Fruit fly (Drosophila melanogaster) S2 (cell line): ENCODE results near the gene CG17930.

Experiments
- CG8478 ChIP-seq: fragments of >200 bp; optimal IDR thresholded peaks from 2 replicates; lab custom pipeline; 2018
- CTCF ChIP-seq, 2 experiments: fragments of >200 bp; optimal IDR thresholded peaks; 2 replicates each; lab custom pipeline; 2018

The CG17930 gene

DNA sequence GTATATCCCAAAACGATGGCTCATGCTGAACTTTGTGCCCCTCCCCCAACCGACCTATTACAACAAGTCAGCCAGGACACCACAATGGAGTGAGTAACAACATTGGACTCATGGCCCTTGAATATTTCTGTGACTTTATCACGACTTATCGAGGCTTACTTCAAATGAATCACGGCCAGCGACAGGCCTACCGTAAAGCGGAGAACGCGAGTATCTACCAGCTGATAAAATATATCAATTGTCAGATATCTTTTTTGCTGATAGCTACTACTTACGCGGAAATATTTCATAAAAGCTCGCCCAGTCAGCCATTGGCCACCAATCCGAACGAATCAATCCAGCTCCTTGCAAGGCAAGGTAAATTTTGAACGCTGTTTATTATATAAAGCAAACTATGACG, at the start of gene CG17930:
Gene CG17930, plus strand, starts transcription at position 301 of the 400 bp plus-strand sequence.
- TF ChIP-seq CTCF (optimal IDR thresholded peaks at IDR 0.05; lab: Kevin White, UChicago) (no peak), CG8478 (no peak)

DNA sequence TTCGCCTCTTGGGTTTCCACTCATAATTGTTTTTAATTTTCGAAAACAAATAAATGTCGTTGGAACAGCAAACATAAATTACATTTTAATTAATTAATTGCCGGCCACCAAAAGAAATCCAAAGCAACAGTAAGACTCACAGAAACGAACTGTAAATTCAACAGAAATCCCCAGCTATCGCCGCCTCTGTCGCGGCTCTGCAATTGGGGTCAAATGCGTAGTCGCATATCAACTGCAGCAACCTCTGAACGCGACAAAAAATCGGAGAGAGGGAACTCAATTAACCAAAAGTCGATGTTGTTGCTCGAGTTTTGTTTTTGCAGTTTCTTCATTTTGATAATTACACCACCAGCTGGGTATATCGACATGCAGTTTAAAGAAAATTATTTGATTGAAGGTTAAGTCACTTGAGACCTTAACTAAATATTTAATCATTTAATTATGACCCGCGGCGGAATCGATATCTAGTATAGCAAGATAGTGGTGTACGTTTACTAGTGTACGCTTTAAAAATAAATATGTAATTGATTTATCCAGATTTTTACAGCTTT, 48.2 kb upstream of the CG17930 start:
- TF ChIP-seq CTCF (optimal IDR thresholded peaks at IDR 0.05; lab: Kevin White, UChicago): no peak
- TF ChIP-seq CG8478: no peak

DNA sequence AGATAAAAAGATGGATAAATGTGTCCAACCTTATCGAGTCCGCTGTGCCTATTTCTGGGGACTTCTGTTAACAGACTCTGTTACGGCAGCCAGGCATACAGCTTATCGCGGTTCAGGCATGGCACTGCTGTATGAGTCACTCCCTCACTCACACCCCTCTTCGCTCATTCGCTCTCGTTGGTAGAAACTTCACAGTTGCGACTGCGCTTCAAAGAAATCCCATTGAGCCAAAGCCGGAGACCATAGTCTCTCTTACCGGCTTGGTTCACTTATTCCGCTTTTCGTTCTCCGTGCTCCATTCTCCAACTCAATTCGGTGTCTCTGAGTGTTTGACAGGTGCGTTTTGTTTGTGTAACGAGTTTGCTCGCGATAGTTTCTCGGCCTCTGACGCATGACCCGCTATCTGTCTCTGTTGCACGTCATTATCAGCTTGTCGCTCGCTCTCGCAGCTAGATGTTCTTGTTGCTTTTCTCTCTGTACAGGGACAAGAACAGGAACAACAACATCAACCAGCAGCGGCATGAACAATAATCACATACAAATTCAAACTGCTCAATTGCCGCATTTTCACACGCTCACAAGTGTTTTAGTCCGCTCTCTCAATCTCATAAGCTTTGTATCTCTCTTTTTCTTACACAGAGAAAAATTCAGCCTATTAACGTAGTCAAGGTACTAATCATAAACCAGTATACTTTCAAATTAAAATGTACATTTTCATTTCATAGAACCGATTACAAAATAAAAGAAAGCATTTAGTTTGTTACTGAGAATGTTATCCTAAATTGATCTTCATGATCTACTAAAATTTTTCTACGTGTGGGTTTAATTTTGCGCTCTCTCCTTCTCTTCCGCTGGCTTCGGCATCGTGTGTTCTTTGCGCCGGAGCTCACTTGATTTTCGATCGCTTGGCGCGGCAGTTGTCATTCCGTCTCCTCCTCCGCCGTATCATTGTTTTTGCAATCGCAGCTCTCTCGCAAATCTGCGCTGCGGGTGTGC, 47.3 kb upstream of the CG17930 start:
- TF ChIP-seq CTCF (optimal IDR thresholded peaks at IDR 0.05; lab: Kevin White, UChicago): no peak
- no peak for TF ChIP-seq CG8478

DNA sequence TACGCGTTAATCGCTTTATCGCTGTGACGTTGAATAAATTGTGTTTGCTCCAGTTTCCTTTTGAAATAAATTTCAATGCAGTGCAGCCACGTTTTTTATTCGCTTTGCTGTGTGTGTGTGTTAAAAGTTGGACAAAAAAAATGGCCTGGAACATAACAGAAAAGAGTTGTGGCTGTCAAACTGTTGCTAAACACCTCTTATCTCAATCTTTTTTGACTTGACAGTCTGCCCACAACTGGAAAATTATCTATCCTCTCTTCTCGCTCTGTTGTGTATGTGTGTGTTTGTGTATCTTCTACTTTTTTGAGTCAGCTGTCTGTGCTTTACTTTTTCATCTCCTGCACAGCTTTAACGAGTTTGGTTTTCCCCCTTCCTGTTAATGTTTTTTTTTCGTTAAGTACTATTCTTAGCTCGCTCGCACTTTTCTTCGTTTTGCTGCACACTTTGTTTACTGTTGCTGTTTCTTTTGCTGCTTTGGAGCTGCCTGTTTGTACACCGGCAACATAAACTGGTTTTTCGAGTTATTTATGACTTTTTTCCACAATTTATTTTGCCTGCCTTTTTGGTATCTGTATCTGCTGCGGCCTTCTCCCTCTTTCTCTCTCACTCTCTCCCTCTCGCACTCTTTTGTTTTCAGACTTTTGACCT, 46.5 kb upstream of the CG17930 start:
- no peak for TF ChIP-seq CG8478
- no peak for TF ChIP-seq CTCF (optimal IDR thresholded peaks at IDR 0.05; lab: Kevin White, UChicago)

- TF ChIP-seq CTCF (optimal IDR thresholded peaks at IDR 0.05; lab: Kevin White, UChicago) (peak in 1 of 2 experiments; percentile 8), CG8478 (no peak)
Measured at dm6 chr3R:16282080-16282690, 45.5 kb upstream of the CG17930 start.

DNA sequence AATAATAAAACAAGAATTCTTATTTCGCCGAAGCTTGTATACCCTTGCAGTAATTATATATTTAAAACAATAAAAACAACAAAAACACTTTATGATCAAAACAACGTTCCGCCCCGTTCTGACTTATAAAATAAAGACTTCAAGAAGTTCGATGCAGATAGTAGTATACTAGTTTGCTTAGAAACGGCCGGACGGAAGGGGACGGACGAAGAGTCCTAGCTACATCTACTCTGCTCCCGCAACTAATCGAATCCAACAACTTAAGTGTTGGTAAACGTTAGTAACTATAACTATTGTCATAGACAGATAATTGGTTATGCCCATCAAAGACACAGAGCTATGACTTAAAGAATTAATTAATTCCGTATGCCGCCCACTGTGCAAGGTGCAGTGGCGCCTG, 43.2 kb upstream of the CG17930 start:
- TF ChIP-seq CG8478 (no peak), CTCF (optimal IDR thresholded peaks at IDR 0.05; lab: Kevin White, UChicago) (no peak)

DNA sequence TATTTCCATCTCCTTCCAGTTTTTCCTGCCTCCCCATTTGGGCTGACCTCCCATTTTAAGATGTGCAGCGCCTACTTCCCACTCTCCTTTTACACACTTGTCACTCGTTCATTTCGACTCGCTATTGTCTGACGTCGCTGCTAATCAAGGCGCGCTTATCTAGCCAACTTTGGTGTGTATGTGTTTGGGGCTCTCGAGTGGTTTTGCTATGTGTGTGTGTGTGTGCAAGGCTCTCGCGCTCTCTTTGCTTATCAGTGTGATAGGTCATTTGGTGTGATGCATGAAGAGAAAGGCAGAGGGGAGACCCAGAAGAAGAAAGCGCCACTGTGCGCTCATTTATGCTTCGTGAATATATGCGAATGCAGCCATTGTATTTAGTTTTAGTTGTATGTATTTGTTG, 42.7 kb upstream of the CG17930 start:
- TF ChIP-seq CG8478 (no peak), CTCF (optimal IDR thresholded peaks at IDR 0.05; lab: Kevin White, UChicago) (no peak)

dm6 chr3R:16285612-16286188, 41.9 kb upstream of the CG17930 start:
- TF ChIP-seq CTCF (optimal IDR thresholded peaks at IDR 0.05; lab: Kevin White, UChicago) (no peak), CG8478 (no peak)

- no peak for TF ChIP-seq CTCF (optimal IDR thresholded peaks at IDR 0.05; lab: Kevin White, UChicago)
- no peak for TF ChIP-seq CG8478
Measured at dm6 chr3R:16287171-16287570, 40.5 kb upstream of the CG17930 start.

DNA sequence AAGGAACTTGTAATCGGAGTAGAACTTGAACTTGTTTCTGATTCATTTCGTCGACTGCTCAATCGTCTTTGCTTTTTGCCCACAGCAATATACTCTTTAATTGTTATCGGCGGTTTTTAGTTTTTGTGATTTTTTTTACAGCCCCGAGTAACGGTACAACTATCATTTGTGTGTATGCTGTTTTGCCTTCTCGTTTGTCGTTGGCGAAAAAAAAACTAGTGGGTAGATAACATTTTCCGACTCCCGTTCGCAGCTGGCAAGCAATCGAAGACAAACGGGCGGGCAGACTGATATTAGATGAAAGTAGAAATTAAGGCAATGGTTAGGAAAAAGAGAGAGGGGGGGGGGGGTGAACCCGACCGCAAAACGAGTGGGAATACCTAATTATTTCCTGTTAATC, 39.8 kb upstream of the CG17930 start:
- TF ChIP-seq CTCF (optimal IDR thresholded peaks at IDR 0.05; lab: Kevin White, UChicago) (no peak), CG8478 (no peak)

DNA sequence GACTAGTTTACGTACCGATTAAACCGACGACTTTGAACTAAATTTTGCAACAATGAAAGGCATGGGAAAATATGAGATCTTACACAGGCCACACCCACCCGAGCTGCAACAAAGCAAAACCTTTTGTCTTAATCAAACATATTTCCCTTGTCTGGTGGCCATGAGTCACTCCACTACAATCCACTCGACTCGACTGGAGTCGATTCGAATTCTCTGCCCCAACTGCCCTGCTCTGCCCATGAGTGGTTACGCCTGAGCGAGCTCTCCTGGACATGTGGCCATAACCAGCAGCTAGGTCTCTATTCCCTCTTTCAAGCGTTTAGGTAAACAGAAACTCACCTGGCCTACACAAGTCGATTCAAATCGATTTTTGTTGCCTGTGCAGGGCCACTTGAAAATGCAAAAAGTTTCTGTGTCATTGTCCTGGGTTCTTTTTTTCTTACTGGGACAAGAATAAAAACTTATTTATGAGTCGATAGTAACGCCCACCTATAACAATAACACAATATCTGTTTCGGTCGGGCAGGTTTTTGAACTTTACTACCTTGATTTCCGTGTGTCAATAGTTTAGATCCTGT, 38.8 kb upstream of the CG17930 start:
- TF ChIP-seq CG8478 (no peak), CTCF (optimal IDR thresholded peaks at IDR 0.05; lab: Kevin White, UChicago) (no peak)

dm6 chr3R:16290242-16290824, 37.3 kb upstream of the CG17930 start:
- TF ChIP-seq CG8478 (no peak), CTCF (optimal IDR thresholded peaks at IDR 0.05; lab: Kevin White, UChicago) (no peak)

- TF ChIP-seq CG8478 (no peak), CTCF (optimal IDR thresholded peaks at IDR 0.05; lab: Kevin White, UChicago) (no peak)
Measured at dm6 chr3R:16295513-16296123, 32.0 kb upstream of the CG17930 start.
